Fruit fly (Drosophila melanogaster) whole organism, embryonic: ENCODE data around the gene Ac76E.
A peak's percentile ranks its signal among the peaks of the same experiment; 100 is the strongest.

ENCODE experiments used
- Bteb2 ChIP-seq: fragments of 200-800 bp; sonication (Bioruptor generic); optimal IDR thresholded peaks from 2 replicates; lab custom pipeline; 2016; ENCODE audit warnings: missing biosample characterization, missing genetic modification characterization
- CG10147 ChIP-seq: fragments of 200-800 bp; sonication (Bioruptor generic); optimal IDR thresholded peaks from 2 replicates; lab custom pipeline; 2019; ENCODE audit warnings: missing biosample characterization, mild to moderate bottlenecking, missing genetic modification characterization, moderate library complexity
- CG10209 ChIP-seq: fragments of 200-800 bp; sonication (Bioruptor generic); optimal IDR thresholded peaks from 3 replicates; lab custom pipeline; 2017; ENCODE audit warnings: missing biosample characterization, mild to moderate bottlenecking, missing genetic modification characterization, missing genetic modification reagents
- CG12659 ChIP-seq: fragments of 200-800 bp; sonication (Bioruptor generic); optimal IDR thresholded peaks from 3 replicates; lab custom pipeline; 2017; ENCODE audit warnings: mild to moderate bottlenecking, missing biosample characterization, missing genetic modification reagents, missing genetic modification characterization
- CG13424 ChIP-seq: fragments of 200-800 bp; sonication (Bioruptor generic); optimal IDR thresholded peaks from 2 replicates; lab custom pipeline; 2019; ENCODE audit warnings: missing biosample characterization, mild to moderate bottlenecking, missing genetic modification characterization, moderate library complexity
- CG13775 ChIP-seq: fragments of 200-800 bp; sonication (Bioruptor generic); optimal IDR thresholded peaks from 3 replicates; lab custom pipeline; 2017; ENCODE audit warnings: missing biosample characterization, mild to moderate bottlenecking, missing genetic modification characterization
- CG16815 ChIP-seq: fragments of 200-800 bp; sonication (Bioruptor generic); optimal IDR thresholded peaks from 3 replicates; lab custom pipeline; 2017; ENCODE audit warnings: missing biosample characterization, mild to moderate bottlenecking, missing genetic modification characterization
- CG18619 ChIP-seq: fragments of 200-800 bp; sonication (Bioruptor generic); optimal IDR thresholded peaks from 3 replicates; lab custom pipeline; 2017; ENCODE audit warnings: missing biosample characterization, mild to moderate bottlenecking, missing genetic modification characterization
- CG2202 ChIP-seq: fragments of 200-800 bp; sonication (Bioruptor generic); optimal IDR thresholded peaks from 2 replicates; lab custom pipeline; 2018; ENCODE audit warnings: missing biosample characterization, mild to moderate bottlenecking, missing genetic modification characterization
- CG32532 ChIP-seq: fragments of 200-800 bp; sonication (Bioruptor generic); IDR thresholded peaks from 2 replicates; pipeline ENCODE4 v1.3.6; 2022; ENCODE audit warnings: missing biosample characterization, missing genetic modification characterization
- CG32772 ChIP-seq: fragments of 200-800 bp; sonication (Bioruptor generic); IDR thresholded peaks from 2 replicates; pipeline ENCODE4 v1.3.6; 2022; ENCODE audit warnings: missing biosample characterization, missing genetic modification characterization
- CG3407 ChIP-seq: fragments of 200-800 bp; sonication (Bioruptor generic); optimal IDR thresholded peaks from 2 replicates; lab custom pipeline; 2018; ENCODE audit warnings: missing biosample characterization, mild to moderate bottlenecking, missing genetic modification characterization
- CG4617 ChIP-seq: fragments of 200-800 bp; sonication (Bioruptor generic); optimal IDR thresholded peaks from 3 replicates; lab custom pipeline; 2016; ENCODE audit warnings: missing biosample characterization, missing genetic modification characterization, borderline replicate concordance
- CG5245 ChIP-seq: fragments of 200-800 bp; sonication (Bioruptor generic); optimal IDR thresholded peaks from 3 replicates; lab custom pipeline; 2016; ENCODE audit warnings: missing biosample characterization, missing genetic modification characterization
- CG6272 ChIP-seq: fragments of 200-800 bp; sonication (Bioruptor generic); IDR thresholded peaks from 2 replicates; pipeline ENCODE4 v1.3.6; 2022; ENCODE audit warnings: missing biosample characterization, missing genetic modification characterization
- CG7556 ChIP-seq: fragments of 200-800 bp; sonication (Bioruptor generic); optimal IDR thresholded peaks from 2 replicates; lab custom pipeline; 2017; ENCODE audit warnings: missing biosample characterization, mild to moderate bottlenecking, missing genetic modification characterization
- CG7745 ChIP-seq: fragments of 200-800 bp; sonication (Bioruptor generic); optimal IDR thresholded peaks from 2 replicates; lab custom pipeline; 2018; ENCODE audit warnings: missing biosample characterization, mild to moderate bottlenecking, missing genetic modification characterization, moderate library complexity
- CG8924 ChIP-seq: fragments of 200-800 bp; optimal IDR thresholded peaks from 3 replicates; lab custom pipeline; 2019; ENCODE audit warnings: missing biosample characterization, mild to moderate bottlenecking, missing genetic modification characterization, moderate library complexity
- D19B ChIP-seq: fragments of 200-800 bp; sonication (Bioruptor generic); optimal IDR thresholded peaks from 2 replicates; lab custom pipeline; 2017; ENCODE audit warnings: missing biosample characterization, mild to moderate bottlenecking, missing genetic modification characterization
- ERR ChIP-seq: fragments of 200-800 bp; sonication (Bioruptor generic); optimal IDR thresholded peaks from 2 replicates; lab custom pipeline; 2016; ENCODE audit warnings: missing biosample characterization, missing genetic modification characterization
- Mad ChIP-seq: fragments of 200-800 bp; sonication (Bioruptor generic); optimal IDR thresholded peaks from 2 replicates; lab custom pipeline; 2016; ENCODE audit warnings: missing biosample characterization, missing genetic modification characterization
- NFAT ChIP-seq: fragments of 200-800 bp; sonication (Bioruptor generic); IDR thresholded peaks from 2 replicates; pipeline ENCODE4 v1.3.6; 2022; ENCODE audit warnings: missing biosample characterization, missing genetic modification characterization
- Neu2 ChIP-seq: fragments of 200-800 bp; sonication (Bioruptor generic); optimal IDR thresholded peaks from 3 replicates; lab custom pipeline; 2016; ENCODE audit warnings: missing biosample characterization, missing genetic modification characterization, borderline replicate concordance
- Nf-YB ChIP-seq: fragments of 200-800 bp; sonication (Bioruptor generic); optimal IDR thresholded peaks from 3 replicates; lab custom pipeline; 2019; ENCODE audit warnings: missing biosample characterization, mild to moderate bottlenecking, missing genetic modification characterization, moderate library complexity
- ash1 ChIP-seq: fragments of 200-800 bp; sonication (Bioruptor generic); optimal IDR thresholded peaks from 2 replicates; lab custom pipeline; 2018; ENCODE audit warnings: missing biosample characterization, mild to moderate bottlenecking, missing genetic modification characterization
- chm ChIP-seq: fragments of 200-800 bp; sonication (Bioruptor generic); IDR thresholded peaks from 2 replicates; pipeline ENCODE4 v1.3.6; 2022; ENCODE audit warnings: missing biosample characterization, missing genetic modification characterization
- corto ChIP-seq: fragments of 200-800 bp; sonication (Bioruptor generic); optimal IDR thresholded peaks from 2 replicates; lab custom pipeline; 2016; ENCODE audit warnings: missing biosample characterization, mild to moderate bottlenecking, missing genetic modification characterization, moderate library complexity
- danr ChIP-seq: fragments of 200-800 bp; sonication (Bioruptor generic); IDR thresholded peaks from 2 replicates; pipeline ENCODE4 v1.3.6; 2022; ENCODE audit warnings: missing biosample characterization, missing genetic modification characterization
- dmrt11E ChIP-seq: fragments of 200-800 bp; sonication (Bioruptor generic); optimal IDR thresholded peaks from 3 replicates; lab custom pipeline; 2018; ENCODE audit warnings: missing biosample characterization, mild to moderate bottlenecking, missing genetic modification characterization, moderate library complexity
- gcm ChIP-seq: fragments of 200-800 bp; sonication (Bioruptor generic); optimal IDR thresholded peaks from 2 replicates; lab custom pipeline; 2019; ENCODE audit warnings: missing biosample characterization, mild to moderate bottlenecking, missing genetic modification characterization, moderate library complexity
- gcm2 ChIP-seq: fragments of 200-800 bp; sonication (Bioruptor generic); optimal IDR thresholded peaks from 2 replicates; lab custom pipeline; 2016; ENCODE audit warnings: missing biosample characterization, missing genetic modification characterization
- gfzf ChIP-seq: fragments of 200-800 bp; sonication (Bioruptor generic); optimal IDR thresholded peaks from 2 replicates; lab custom pipeline; 2016; ENCODE audit warnings: missing biosample characterization, mild to moderate bottlenecking, missing genetic modification characterization, moderate library complexity
- hth ChIP-seq: fragments of >200 bp; optimal IDR thresholded peaks from 2 replicates; lab custom pipeline; 2017; ENCODE audit warnings: inconsistent platforms
- kay ChIP-seq: fragments of 200-800 bp; sonication (Bioruptor generic); optimal IDR thresholded peaks from 2 replicates; lab custom pipeline; 2016; ENCODE audit warnings: missing biosample characterization, missing genetic modification characterization
- knrl ChIP-seq: fragments of 200-800 bp; sonication (Bioruptor generic); IDR thresholded peaks from 3 replicates; pipeline ENCODE4 v1.3.6; 2022; ENCODE audit warnings: missing biosample characterization, missing genetic modification characterization; ENCODE audit not compliant: partially characterized antibody
- odd ChIP-seq: fragments of 200-800 bp; sonication (Bioruptor generic); optimal IDR thresholded peaks from 2 replicates; lab custom pipeline; 2017; ENCODE audit warnings: missing biosample characterization, mild to moderate bottlenecking, missing genetic modification characterization
- pan ChIP-seq, 4 experiments: fragments of >200 bp in 3 of 4; fragments of 200-800 bp in 1 of 4; sonication (Bioruptor generic) in 1 of 4; optimal IDR thresholded peaks in 3 of 4; IDR thresholded peaks in 1 of 4; 2 replicates each; pipeline versions ENCODE4 v1.3.6 to Lab custom; 2017 to 2022; ENCODE audit warnings: missing biosample characterization in 2 of 4, missing genetic modification characterization in 2 of 4, mixed read lengths in 1 of 4
- ranshi ChIP-seq: fragments of 200-800 bp; sonication (Bioruptor generic); IDR thresholded peaks from 2 replicates; pipeline ENCODE4 v1.3.6; 2022; ENCODE audit warnings: missing biosample characterization, missing genetic modification characterization
- run ChIP-seq: fragments of 200-800 bp; sonication (Bioruptor generic); optimal IDR thresholded peaks from 3 replicates; lab custom pipeline; 2018; ENCODE audit warnings: missing biosample characterization, mild to moderate bottlenecking, missing genetic modification characterization
- scrt ChIP-seq: fragments of 200-800 bp; sonication (Bioruptor generic); optimal IDR thresholded peaks from 2 replicates; lab custom pipeline; 2018; ENCODE audit warnings: missing biosample characterization, mild to moderate bottlenecking, missing genetic modification characterization, moderate library complexity
- so ChIP-seq: fragments of 200-800 bp; sonication (Bioruptor generic); IDR thresholded peaks from 3 replicates; pipeline ENCODE4 v1.3.6; 2022; ENCODE audit warnings: missing biosample characterization, missing genetic modification characterization
- trem ChIP-seq: fragments of 200-800 bp; optimal IDR thresholded peaks from 3 replicates; lab custom pipeline; 2019; ENCODE audit warnings: missing biosample characterization, mild to moderate bottlenecking, missing genetic modification characterization, moderate library complexity
- tup ChIP-seq: fragments of 200-800 bp; sonication (Bioruptor generic); optimal IDR thresholded peaks from 2 replicates; lab custom pipeline; 2016; ENCODE audit warnings: missing biosample characterization, mild to moderate bottlenecking, missing genetic modification characterization, moderate library complexity
- unc-4 ChIP-seq: fragments of 200-800 bp; sonication (Bioruptor generic); IDR thresholded peaks from 2 replicates; pipeline ENCODE4 v1.3.6; 2022; ENCODE audit warnings: missing biosample characterization, missing genetic modification characterization; ENCODE audit not compliant: partially characterized antibody
- vfl ChIP-seq: fragments of 200-800 bp; sonication (Bioruptor generic); optimal IDR thresholded peaks from 2 replicates; lab custom pipeline; 2016; ENCODE audit warnings: missing biosample characterization, missing genetic modification characterization
- vvl ChIP-seq: fragments of 200-800 bp; sonication (Bioruptor generic); IDR thresholded peaks from 2 replicates; pipeline ENCODE4 v1.3.6; 2022; ENCODE audit warnings: missing biosample characterization, missing genetic modification characterization
- zen ChIP-seq: fragments of 200-800 bp; sonication (Bioruptor generic); optimal IDR thresholded peaks from 3 replicates; lab custom pipeline; 2018; ENCODE audit warnings: missing biosample characterization, mild to moderate bottlenecking, missing genetic modification characterization, moderate library complexity
- zf30C ChIP-seq: fragments of 200-800 bp; sonication (Bioruptor generic); optimal IDR thresholded peaks from 3 replicates; lab custom pipeline; 2018; ENCODE audit warnings: missing biosample characterization, mild to moderate bottlenecking, missing genetic modification characterization
- zfh1 ChIP-seq: fragments of 200-800 bp; sonication (Bioruptor generic); IDR thresholded peaks from 3 replicates; pipeline ENCODE4 v1.3.6; 2022; ENCODE audit warnings: missing biosample characterization, missing genetic modification characterization

The Ac76E gene

DNA sequence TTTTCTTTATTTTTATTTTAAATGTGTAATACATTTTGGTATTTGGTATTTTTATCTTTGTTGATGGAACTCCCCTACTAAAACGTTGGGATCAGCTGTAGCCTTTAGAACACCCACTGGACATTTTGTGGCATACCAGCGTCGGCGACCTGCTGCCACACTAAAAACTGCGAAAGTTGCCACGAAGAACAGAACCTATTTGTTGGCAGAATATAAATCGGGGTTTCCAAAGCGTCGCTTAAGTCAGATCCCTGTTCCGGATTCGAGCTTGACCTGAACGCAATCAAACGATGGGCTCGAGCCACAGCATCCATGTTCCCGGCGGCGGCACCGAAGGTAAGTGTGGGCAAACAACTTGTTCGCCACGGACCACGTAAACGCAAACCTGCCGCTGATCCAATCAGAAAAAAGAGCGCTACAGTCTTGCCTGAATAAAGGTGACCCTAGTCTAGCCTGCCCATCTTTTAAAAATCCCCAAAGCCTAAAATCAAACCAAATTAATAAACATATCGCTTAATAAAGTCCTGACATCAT, 14.2 kb upstream of the Ac76E start, which contains the start of gene Grasp65 (continued):
- TF ChIP-seq gcm (GFP tag; lab: Kevin White, UChicago) = no peak
- TF ChIP-seq zen (tag; lab: Kevin White, UChicago) = no peak
- no peak for TF ChIP-seq CG13775 (GFP tag; lab: Kevin White, UChicago)
- no peak for TF ChIP-seq zfh1 (GFP tag; lab: Robert Waterston, UW)
- TF ChIP-seq gfzf = peak; percentile 77
- TF ChIP-seq run (tag; lab: Kevin White, UChicago) = no peak
- TF ChIP-seq gcm2 (GFP tag; lab: Kevin White, UChicago) = no peak
- no peak for TF ChIP-seq knrl (GFP tag; lab: Robert Waterston, UW)
- TF ChIP-seq trem (tag; lab: Kevin White, UChicago) = peak; percentile 18
- TF ChIP-seq CG13424 (tag; lab: Kevin White, UChicago) = peak; percentile 17
- TF ChIP-seq zf30C (GFP tag; lab: Kevin White, UChicago) = no peak
- no peak for TF ChIP-seq CG4617 (GFP tag; lab: Kevin White, UChicago)
- TF ChIP-seq Mad (GFP tag; lab: Kevin White, UChicago) = no peak
- TF ChIP-seq CG12659 = peak; percentile 39
- TF ChIP-seq CG10147 (GFP tag; lab: Kevin White, UChicago) = peak; percentile 28
- TF ChIP-seq Bteb2 = no peak
- TF ChIP-seq hth (lab: Kevin White, UChicago) = no peak
- peak; percentile 18; the same call in 1 of the 2 replicates for TF ChIP-seq CG32532
- no peak for TF ChIP-seq Neu2 (GFP tag; lab: Kevin White, UChicago)
- TF ChIP-seq vvl = no peak
- TF ChIP-seq ash1 (GFP tag; lab: Kevin White, UChicago) = no peak
- no peak for TF ChIP-seq ERR (GFP tag; lab: Kevin White, UChicago)
- no peak for TF ChIP-seq vfl (GFP tag; lab: Kevin White, UChicago)
- peak; percentile 55 for TF ChIP-seq Nf-YB
- TF ChIP-seq scrt = no peak
- no peak for TF ChIP-seq danr
- TF ChIP-seq CG7745 (tag; lab: Kevin White, UChicago) = no peak
- TF ChIP-seq CG8924 (tag; lab: Kevin White, UChicago) = peak; percentile 15
- no peak for TF ChIP-seq ranshi (GFP tag; lab: Robert Waterston, UW)
- no peak for TF ChIP-seq CG6272 (GFP tag; lab: Robert Waterston, UW)

DNA sequence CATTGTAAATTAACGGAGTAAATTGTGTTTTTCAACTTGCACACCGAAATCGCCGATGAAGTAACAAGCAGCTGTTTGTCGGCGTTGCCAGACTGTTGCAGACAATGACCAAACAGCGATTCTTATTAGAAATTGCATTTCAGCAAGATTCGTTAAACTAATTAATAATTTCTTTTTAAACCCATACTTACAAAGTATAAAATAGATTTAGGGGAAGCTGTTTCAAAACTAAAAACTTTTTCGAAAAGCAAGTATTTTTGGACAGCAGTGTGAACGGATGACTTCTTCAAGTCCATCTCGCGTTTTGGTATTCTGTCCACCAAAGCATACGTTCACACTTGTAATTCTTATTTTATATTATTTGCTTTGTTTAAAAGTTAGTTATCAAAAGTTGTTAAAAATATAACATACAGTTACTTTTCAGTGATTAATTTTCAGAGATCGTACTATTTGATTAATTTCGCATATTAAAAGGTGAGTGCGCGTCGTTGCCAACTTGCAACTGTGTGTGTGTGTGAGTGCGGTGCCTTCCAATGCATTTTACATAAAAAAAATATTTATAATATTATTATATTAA, 10.6 kb upstream of the Ac76E start, which contains the start of the genes CG8004 and RhoGDI:
Gene CG8004, minus strand, starts transcription at position 74 of the 577 bp plus-strand sequence.
Gene RhoGDI, plus strand, starts transcription at position 309 of the 577 bp plus-strand sequence.
- TF ChIP-seq CG10209 (peak; percentile 39), unc-4 (GFP tag; lab: Robert Waterston, UW) (no peak), CG2202 (tag; lab: Kevin White, UChicago) (peak; percentile 32), CG18619 (GFP tag; lab: Kevin White, UChicago) (peak; percentile 27), chm (GFP tag; lab: Robert Waterston, UW) (peak; percentile 22; the same call in 1 of the 2 replicates), NFAT (GFP tag; lab: Robert Waterston, UW) (peak; percentile 35; the same call in 1 of the 2 replicates), CG5245 (GFP tag; lab: Kevin White, UChicago) (peak; percentile 30), CG7556 (GFP tag; lab: Kevin White, UChicago) (peak; percentile 14), CG32772 (0 out of 2 replicates have a peak, but pooled peaks have one; percentile 32), pan (optimal IDR thresholded peaks at IDR 0.05; lab: Kevin White, UChicago) (no peak), pan (GFP tag; optimal IDR thresholded peaks at IDR 0.05 in 1 of 2, IDR thresholded peaks at IDR 0.05 in 1 of 2) (peak in 1 of 2 experiments; percentile 75), CG16815 (GFP tag; lab: Kevin White, UChicago) (no peak), dmrt11E (peak; percentile 52), so (GFP tag; lab: Robert Waterston, UW) (no peak), tup (GFP tag; lab: Kevin White, UChicago) (peak; percentile 48), kay (GFP tag; lab: Kevin White, UChicago) (peak; percentile 65), odd (GFP tag; lab: Kevin White, UChicago) (no peak), D19B (GFP tag; lab: Kevin White, UChicago) (no peak), corto (GFP tag; lab: Kevin White, UChicago) (no peak), CG3407 (GFP tag; lab: Kevin White, UChicago) (no peak)
